Worm (Caenorhabditis elegans): ENCODE results near the gene H25K10.4.

ce11 chrIV:16210913-16211312 lies 14.9 kb upstream of the H25K10.4 start, which contains the start of gene H25K10.2:
- TF ChIP-seq W03F9.2 (tag; optimal IDR thresholded peaks at IDR 0.05): no peak
- no peak for TF ChIP-seq him-1 (tag; optimal IDR thresholded peaks at IDR 0.05)
